Worm (Caenorhabditis elegans) whole organism, L1 larva: Measurements from ENCODE around the gene clec-47.

Experiments
- ces-1 ChIP-seq: fragments of 150-350 bp; optimal IDR thresholded peaks from 2 replicates; lab custom pipeline; 2014; ENCODE audit warnings: missing biosample characterization, missing genetic modification reagents, missing genetic modification characterization
- elt-2 ChIP-seq: sonication (generic microtip); optimal IDR thresholded peaks from 2 replicates; lab custom pipeline; 2016; ENCODE audit warnings: missing genetic modification characterization, mild to moderate bottlenecking, inconsistent platforms, missing compliant biosample characterization, missing genetic modification reagents
- fkh-10 ChIP-seq: sonication (generic microtip); optimal IDR thresholded peaks from 2 replicates; lab custom pipeline; 2017; ENCODE audit warnings: missing biosample characterization, missing genetic modification reagents, missing genetic modification characterization
- mep-1 ChIP-seq: fragments of 150-350 bp; optimal IDR thresholded peaks from 2 replicates; lab custom pipeline; 2014; ENCODE audit warnings: missing biosample characterization, missing genetic modification characterization
- xbp-1 ChIP-seq: sonication (generic microtip); optimal IDR thresholded peaks from 2 replicates; lab custom pipeline; 2016; ENCODE audit warnings: missing genetic modification characterization, missing compliant biosample characterization

ce11 chrV:15191971-15192370 is 16.4 kb downstream of the clec-47 start:
- no peak for TF ChIP-seq elt-2
- no peak for TF ChIP-seq fkh-10
- TF ChIP-seq ces-1 (GFP tag; lab: Kevin White, UChicago), result no peak
- no peak for TF ChIP-seq xbp-1 (tag; lab: Kevin White, UChicago)
- no peak for TF ChIP-seq mep-1 (tag; lab: Kevin White, UChicago)
